Worm (Caenorhabditis elegans) whole organism, L1 larva: Measurements from ENCODE around the gene F46F5.7.

ENCODE experiments used
- ceh-88 ChIP-seq: fragments of 200-800 bp; sonication (Bioruptor generic); IDR thresholded peaks from 2 replicates; pipeline ENCODE4 v1.3.6; 2022; ENCODE audit warnings: missing genetic modification characterization, missing compliant biosample characterization

Gene F46F5.7

ce11 chrII:769250-769649 lies 51.2 kb downstream of the F46F5.7 start:
- no peak for TF ChIP-seq ceh-88
